Worm (Caenorhabditis elegans): ENCODE results near the gene cbp-3.

DNA sequence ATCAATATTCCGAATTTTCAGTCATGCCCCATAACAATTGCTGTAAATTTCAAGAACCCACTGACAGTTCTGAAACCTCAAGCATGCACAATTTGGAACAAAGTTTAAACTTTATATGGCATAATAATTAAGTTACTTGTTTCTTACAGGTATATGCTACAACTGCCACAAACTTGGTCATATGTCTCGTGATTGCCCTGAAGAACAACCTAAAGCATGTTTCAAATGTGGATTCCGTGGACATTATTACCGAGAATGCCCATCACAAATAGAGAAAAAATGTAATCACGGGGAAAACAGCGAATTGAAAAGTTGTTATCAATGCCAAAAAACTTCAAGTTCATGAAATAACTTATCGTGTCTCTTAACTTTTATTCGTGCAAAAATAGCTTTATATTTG lies 795 bp upstream of the cbp-3 start:
- no peak for TF ChIP-seq C08G9.2 (tag; optimal IDR thresholded peaks at IDR 0.05)
- no peak for TF ChIP-seq pha-4 (tag; optimal IDR thresholded peaks at IDR 0.05)
- no peak for TF ChIP-seq pat-9 (tag; optimal IDR thresholded peaks at IDR 0.05)
- no peak for TF ChIP-seq fkh-10 (GFP tag; optimal IDR thresholded peaks at IDR 0.05)
- no peak for TF ChIP-seq dmd-4 (tag; optimal IDR thresholded peaks at IDR 0.05; ENCODE audit: borderline replicate concordance)
- no peak for TF ChIP-seq nhr-11 (tag; optimal IDR thresholded peaks at IDR 0.05)
- no peak for TF ChIP-seq F13H6.1 (tag; optimal IDR thresholded peaks at IDR 0.05)
- no peak for TF ChIP-seq unc-86 (tag; optimal IDR thresholded peaks at IDR 0.05)
- TF ChIP-seq ceh-14 (tag; optimal IDR thresholded peaks at IDR 0.05) = no peak
